Fruit fly (Drosophila melanogaster) whole organism, embryonic: ENCODE measurements around the gene osy.

ENCODE experiments used
- Abd-B ChIP-seq: fragments of 200-800 bp; sonication (Bioruptor generic); optimal IDR thresholded peaks from 2 replicates; lab custom pipeline; 2018; ENCODE audit warnings: missing biosample characterization, mild to moderate bottlenecking, missing genetic modification characterization, moderate library complexity
- BtbVII ChIP-seq: fragments of 200-800 bp; sonication (Bioruptor generic); optimal IDR thresholded peaks from 3 replicates; lab custom pipeline; 2017; ENCODE audit warnings: missing biosample characterization, mild to moderate bottlenecking, missing genetic modification characterization
- CG12219 ChIP-seq: fragments of 200-800 bp; sonication (Bioruptor generic); optimal IDR thresholded peaks from 3 replicates; lab custom pipeline; 2018; ENCODE audit warnings: missing biosample characterization, mild to moderate bottlenecking, missing genetic modification characterization
- CG13123 ChIP-seq: fragments of 200-800 bp; sonication (Bioruptor generic); optimal IDR thresholded peaks from 2 replicates; lab custom pipeline; 2016; ENCODE audit warnings: missing biosample characterization, missing genetic modification characterization
- CG14014 ChIP-seq: fragments of 200-800 bp; sonication (Bioruptor generic); IDR thresholded peaks from 2 replicates; pipeline ENCODE4 v1.3.6; 2022; ENCODE audit warnings: missing biosample characterization, missing genetic modification characterization
- CG14441 ChIP-seq: fragments of 200-800 bp; sonication (Bioruptor generic); IDR thresholded peaks from 2 replicates; pipeline ENCODE4 v1.3.6; 2022; ENCODE audit warnings: missing biosample characterization, missing genetic modification characterization
- CG18011 ChIP-seq: fragments of 200-800 bp; sonication (Bioruptor generic); optimal IDR thresholded peaks from 2 replicates; lab custom pipeline; 2017; ENCODE audit warnings: missing biosample characterization, missing genetic modification characterization, mild to moderate bottlenecking, moderate library complexity, missing genotype
- CG18476 ChIP-seq: fragments of 200-800 bp; sonication (Bioruptor generic); optimal IDR thresholded peaks from 2 replicates; lab custom pipeline; 2016; ENCODE audit warnings: missing biosample characterization, mild to moderate bottlenecking, missing genetic modification characterization
- CG31224 ChIP-seq: fragments of 200-800 bp; sonication (Bioruptor generic); IDR thresholded peaks from 2 replicates; pipeline ENCODE4 v1.3.6; 2022; ENCODE audit warnings: missing biosample characterization, missing genetic modification characterization
- CG3281 ChIP-seq: fragments of 200-800 bp; sonication (Bioruptor generic); optimal IDR thresholded peaks from 3 replicates; lab custom pipeline; 2017; ENCODE audit warnings: missing biosample characterization, mild to moderate bottlenecking, missing genetic modification characterization
- CG33213 ChIP-seq: fragments of 200-800 bp; sonication (Bioruptor generic); optimal IDR thresholded peaks from 3 replicates; lab custom pipeline; 2016; ENCODE audit warnings: missing biosample characterization, missing genetic modification characterization
- CG34224 ChIP-seq: fragments of 200-800 bp; sonication (Bioruptor generic); IDR thresholded peaks from 3 replicates; pipeline ENCODE4 v1.3.6; 2022; ENCODE audit warnings: missing biosample characterization, missing genetic modification characterization; ENCODE audit not compliant: partially characterized antibody
- CG3726 ChIP-seq: fragments of 200-800 bp; sonication (Bioruptor generic); IDR thresholded peaks from 3 replicates; pipeline ENCODE4, ENCODE4 v1.3.6; 2022; ENCODE audit warnings: missing biosample characterization, missing genetic modification characterization
- CG4328 ChIP-seq: fragments of 200-800 bp; sonication (Bioruptor generic); optimal IDR thresholded peaks from 3 replicates; lab custom pipeline; 2017; ENCODE audit warnings: missing biosample characterization, missing genetic modification reagents, missing genetic modification characterization
- CG7839 ChIP-seq: fragments of 200-800 bp; sonication (Bioruptor generic); optimal IDR thresholded peaks from 3 replicates; lab custom pipeline; 2018; ENCODE audit warnings: missing biosample characterization, mild to moderate bottlenecking, missing genetic modification characterization, moderate library complexity
- CG8290 ChIP-seq, 3 experiments: fragments of 200-800 bp; sonication (Bioruptor generic); optimal IDR thresholded peaks; 2 replicates each; lab custom pipeline; 2016 to 2019; ENCODE audit warnings: missing biosample characterization in 3 of 3, missing genetic modification characterization in 3 of 3, mild to moderate bottlenecking in 2 of 3, moderate library complexity in 1 of 3
- CG9437 ChIP-seq: fragments of 200-800 bp; sonication (Bioruptor generic); optimal IDR thresholded peaks from 2 replicates; lab custom pipeline; 2018; ENCODE audit warnings: missing biosample characterization, mild to moderate bottlenecking, missing genetic modification characterization
- Camta ChIP-seq: fragments of 200-800 bp; sonication (Bioruptor generic); optimal IDR thresholded peaks from 2 replicates; lab custom pipeline; 2016; ENCODE audit warnings: missing biosample characterization, missing genetic modification characterization
- Deaf1 ChIP-seq: fragments of 200-800 bp; optimal IDR thresholded peaks from 3 replicates; lab custom pipeline; 2019; ENCODE audit warnings: missing biosample characterization, mild to moderate bottlenecking, missing genetic modification characterization, moderate library complexity
- Doc2 ChIP-seq: fragments of 200-800 bp; sonication (Bioruptor generic); IDR thresholded peaks from 2 replicates; pipeline ENCODE4 v1.3.6; 2022; ENCODE audit warnings: missing biosample characterization, missing genetic modification characterization
- Ets65A ChIP-seq: fragments of 200-800 bp; sonication (Bioruptor generic); peaks from one replicate; lab custom pipeline; 2016; ENCODE audit warnings: missing biosample characterization, missing genetic modification characterization
- Gug ChIP-seq: fragments of 200-800 bp; sonication (Bioruptor generic); IDR thresholded peaks from 4 replicates; pipeline ENCODE4 v1.3.6; 2022; ENCODE audit warnings: missing biosample characterization, missing genetic modification characterization
- Hand ChIP-seq: fragments of 200-800 bp; sonication (Bioruptor generic); optimal IDR thresholded peaks from 2 replicates; lab custom pipeline; 2017; ENCODE audit warnings: mild to moderate bottlenecking, missing biosample characterization, missing genetic modification reagents, missing genetic modification characterization
- HmgZ ChIP-seq: fragments of 200-800 bp; sonication (Bioruptor generic); optimal IDR thresholded peaks from 2 replicates; lab custom pipeline; 2018; ENCODE audit warnings: missing biosample characterization, mild to moderate bottlenecking, missing genetic modification characterization
- Hr39 ChIP-seq: fragments of >200 bp; optimal IDR thresholded peaks from 2 replicates; lab custom pipeline; 2017
- Usf ChIP-seq: fragments of 200-800 bp; sonication (Bioruptor generic); optimal IDR thresholded peaks from 2 replicates; lab custom pipeline; 2017; ENCODE audit warnings: missing genotype, missing biosample characterization, missing genetic modification characterization
- ap ChIP-seq: fragments of 200-800 bp; sonication (Bioruptor generic); IDR thresholded peaks from 2 replicates; pipeline ENCODE4 v1.3.6; 2022; ENCODE audit warnings: missing biosample characterization, missing genetic modification characterization
- bab2 ChIP-seq: fragments of 200-800 bp; sonication (Bioruptor generic); optimal IDR thresholded peaks from 2 replicates; lab custom pipeline; 2016; ENCODE audit warnings: missing biosample characterization, missing genetic modification characterization
- br ChIP-seq: fragments of >200 bp; optimal IDR thresholded peaks from 2 replicates; lab custom pipeline; 2017
- crc ChIP-seq: fragments of 200-800 bp; sonication (Bioruptor generic); optimal IDR thresholded peaks from 2 replicates; lab custom pipeline; 2016; ENCODE audit warnings: missing biosample characterization, missing genetic modification characterization
- dimm ChIP-seq: fragments of 200-800 bp; sonication (Bioruptor generic); IDR thresholded peaks from 2 replicates; pipeline ENCODE4 v1.3.6; 2022; ENCODE audit warnings: missing biosample characterization, missing genetic modification characterization
- dpn ChIP-seq, 2 experiments: fragments of 200-800 bp; sonication (Bioruptor generic); optimal IDR thresholded peaks; 3 replicates each; lab custom pipeline; 2016; ENCODE audit warnings: missing biosample characterization in 2 of 2, missing genetic modification characterization in 2 of 2
- ewg ChIP-seq: fragments of 200-800 bp; sonication (Bioruptor generic); optimal IDR thresholded peaks from 3 replicates; lab custom pipeline; 2017; ENCODE audit warnings: mild to moderate bottlenecking, missing biosample characterization, missing genetic modification reagents, missing genetic modification characterization
- fd3F ChIP-seq: fragments of 200-800 bp; sonication (Bioruptor generic); optimal IDR thresholded peaks from 2 replicates; lab custom pipeline; 2018; ENCODE audit warnings: missing biosample characterization, mild to moderate bottlenecking, missing genetic modification characterization, moderate library complexity
- gcm2 ChIP-seq: fragments of 200-800 bp; sonication (Bioruptor generic); optimal IDR thresholded peaks from 2 replicates; lab custom pipeline; 2016; ENCODE audit warnings: missing biosample characterization, missing genetic modification characterization
- grau ChIP-seq: fragments of 200-800 bp; optimal IDR thresholded peaks from 3 replicates; lab custom pipeline; 2019; ENCODE audit warnings: missing biosample characterization, mild to moderate bottlenecking, missing genetic modification characterization, moderate library complexity
- grn ChIP-seq: fragments of 200-800 bp; sonication (Bioruptor generic); optimal IDR thresholded peaks from 3 replicates; lab custom pipeline; 2017; ENCODE audit warnings: missing biosample characterization, missing genetic modification characterization
- lilli ChIP-seq: fragments of 200-800 bp; sonication (Bioruptor generic); optimal IDR thresholded peaks from 3 replicates; lab custom pipeline; 2016; ENCODE audit warnings: missing biosample characterization, missing genetic modification characterization
- lmd ChIP-seq: fragments of 200-800 bp; sonication (Bioruptor generic); IDR thresholded peaks from 2 replicates; pipeline ENCODE4 v1.3.6; 2022; ENCODE audit warnings: missing biosample characterization, missing genetic modification characterization
- peb ChIP-seq: fragments of 200-800 bp; sonication (Bioruptor generic); IDR thresholded peaks from 2 replicates; pipeline ENCODE4 v1.3.6; 2022; ENCODE audit warnings: missing biosample characterization, missing genetic modification characterization
- slbo ChIP-seq: fragments of 200-800 bp; sonication (Bioruptor generic); IDR thresholded peaks from 2 replicates; pipeline ENCODE4 v1.3.6; 2022; ENCODE audit warnings: missing biosample characterization, missing genetic modification characterization
- sr ChIP-seq: fragments of 200-800 bp; sonication (Bioruptor generic); IDR thresholded peaks from 3 replicates; pipeline ENCODE4 v1.3.6; 2022; ENCODE audit warnings: missing biosample characterization, missing genetic modification characterization
- usp ChIP-seq: fragments of >200 bp; optimal IDR thresholded peaks from 2 replicates; lab custom pipeline; 2017; ENCODE audit warnings: missing biosample characterization, missing genetic modification characterization

The osy gene

DNA sequence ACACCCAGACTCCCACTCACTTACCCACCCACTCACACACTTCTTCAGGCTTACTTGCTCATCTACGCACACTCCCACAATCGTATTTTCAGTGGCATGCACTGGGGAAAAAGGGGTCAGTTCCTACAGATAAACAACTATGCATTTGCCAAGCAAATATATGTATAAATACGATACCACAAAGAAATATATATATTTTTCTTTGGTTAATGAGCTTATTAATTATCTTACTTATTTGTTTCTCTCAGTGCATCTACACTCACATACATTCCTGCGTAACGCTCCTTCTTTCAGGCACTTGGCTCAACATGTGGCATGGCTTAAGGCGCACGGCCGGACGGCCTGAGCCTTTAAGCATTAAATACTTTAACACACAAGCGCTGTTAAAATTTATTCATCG is 37.8 kb upstream of the osy start (continued):
- peak; percentile 63 for TF ChIP-seq CG3281 (GFP tag; lab: Kevin White, UChicago)
- no peak for TF ChIP-seq Camta (GFP tag; lab: Kevin White, UChicago)
- TF ChIP-seq HmgZ (tag; lab: Kevin White, UChicago): peak; percentile 23
- peak; percentile 79 for TF ChIP-seq slbo (GFP tag; lab: Robert Waterston, UW)
- no peak for TF ChIP-seq br (lab: Kevin White, UChicago)
- TF ChIP-seq CG3726: 0 out of 3 replicates have a peak, but pooled peaks have one; percentile 23
- TF ChIP-seq Gug (GFP tag; lab: Robert Waterston, UW): no peak; the same call in 3 of the 4 replicates
- peak; percentile 21 for TF ChIP-seq bab2 (GFP tag; lab: Kevin White, UChicago)
- TF ChIP-seq dimm (GFP tag; lab: Robert Waterston, UW): no peak
- TF ChIP-seq usp (GFP tag; lab: Kevin White, UChicago): no peak
- peak; percentile 38 for TF ChIP-seq BtbVII (GFP tag; lab: Kevin White, UChicago)
- peak; percentile 59 for TF ChIP-seq CG7839 (tag; lab: Kevin White, UChicago)
- TF ChIP-seq lmd: peak; percentile 60; the same call in 1 of the 2 replicates
- peak; percentile 70 for TF ChIP-seq CG14014 (GFP tag; lab: Robert Waterston, UW)
- TF ChIP-seq CG18011: no peak
- TF ChIP-seq Doc2 (GFP tag; lab: Robert Waterston, UW): no peak
- no peak for TF ChIP-seq CG13123
- TF ChIP-seq lilli: peak; percentile 57
- TF ChIP-seq Abd-B (GFP tag; lab: Kevin White, UChicago): no peak
- TF ChIP-seq dpn (GFP tag; optimal IDR thresholded peaks at IDR 0.05; lab: Kevin White, UChicago): peak in 1 of 2 experiments; percentile 44
- peak; percentile 35 for TF ChIP-seq ewg (GFP tag; lab: Kevin White, UChicago)
- TF ChIP-seq CG18476 (GFP tag; lab: Kevin White, UChicago): peak; percentile 1
- peak; percentile 32 for TF ChIP-seq Deaf1 (tag; lab: Kevin White, UChicago)
- TF ChIP-seq CG34224 (GFP tag; lab: Robert Waterston, UW): no peak
- no peak for TF ChIP-seq Usf (GFP tag; lab: Kevin White, UChicago)
- no peak; the same call in 2 of the 3 replicates for TF ChIP-seq sr (GFP tag; lab: Robert Waterston, UW)
- no peak for TF ChIP-seq CG8290 (GFP tag; optimal IDR thresholded peaks at IDR 0.05; lab: Kevin White, UChicago)
- peak in 1 of 2 experiments; percentile 47 for TF ChIP-seq CG8290 (tag; optimal IDR thresholded peaks at IDR 0.05; lab: Kevin White, UChicago)
- TF ChIP-seq Hr39 (lab: Kevin White, UChicago): no peak
- no peak for TF ChIP-seq CG4328 (GFP tag; lab: Kevin White, UChicago)
- TF ChIP-seq CG9437 (GFP tag; lab: Kevin White, UChicago): no peak
- TF ChIP-seq Ets65A (GFP tag; lab: Kevin White, UChicago): peak; percentile 20
- peak; percentile 27; the same call in 1 of the 2 replicates for TF ChIP-seq ap (GFP tag; lab: Robert Waterston, UW)
- TF ChIP-seq gcm2 (GFP tag; lab: Kevin White, UChicago): no peak
- TF ChIP-seq fd3F (GFP tag; lab: Kevin White, UChicago): no peak
- peak; percentile 76 for TF ChIP-seq Hand
- TF ChIP-seq CG33213 (GFP tag; lab: Kevin White, UChicago): no peak
- TF ChIP-seq CG31224 (GFP tag; lab: Robert Waterston, UW): 0 out of 2 replicates have a peak, but pooled peaks have one; percentile 23
- no peak for TF ChIP-seq crc (GFP tag; lab: Kevin White, UChicago)
- peak; percentile 61 for TF ChIP-seq grau (tag; lab: Kevin White, UChicago)
- 0 out of 2 replicates have a peak, but pooled peaks have one; percentile 28 for TF ChIP-seq peb (GFP tag; lab: Robert Waterston, UW)
- TF ChIP-seq grn: no peak
- TF ChIP-seq CG14441: peak; percentile 52; the same call in 1 of the 2 replicates
- peak; percentile 16 for TF ChIP-seq CG12219 (GFP tag; lab: Kevin White, UChicago)
